Worm (Caenorhabditis elegans) whole organism, early embryonic: Measurements from ENCODE around the gene F09G8.7.

Experiments
- ama-1 ChIP-seq: fragments of 150-350 bp; optimal IDR thresholded peaks from 2 replicates; lab custom pipeline; 2014
- ceh-36 ChIP-seq: sonication (generic microtip); optimal IDR thresholded peaks from 2 replicates; lab custom pipeline; 2016; ENCODE audit warnings: missing genetic modification characterization, inconsistent platforms, missing compliant biosample characterization
- hmbx-1 ChIP-seq: sonication (generic microtip); optimal IDR thresholded peaks from 2 replicates; lab custom pipeline; 2016; ENCODE audit warnings: mild to moderate bottlenecking, missing genetic modification characterization, missing compliant biosample characterization
- hmg-4 ChIP-seq: fragments of 200-800 bp; sonication (Bioruptor generic); optimal IDR thresholded peaks from 2 replicates; lab custom pipeline; 2018; ENCODE audit warnings: mild to moderate bottlenecking, missing genetic modification characterization, missing compliant biosample characterization
- tbx-11 ChIP-seq: fragments of 200-800 bp; sonication (Bioruptor generic); IDR thresholded peaks from 2 replicates; pipeline ENCODE4 v1.3.6; 2022; ENCODE audit warnings: missing genetic modification characterization, missing compliant biosample characterization

DNA sequence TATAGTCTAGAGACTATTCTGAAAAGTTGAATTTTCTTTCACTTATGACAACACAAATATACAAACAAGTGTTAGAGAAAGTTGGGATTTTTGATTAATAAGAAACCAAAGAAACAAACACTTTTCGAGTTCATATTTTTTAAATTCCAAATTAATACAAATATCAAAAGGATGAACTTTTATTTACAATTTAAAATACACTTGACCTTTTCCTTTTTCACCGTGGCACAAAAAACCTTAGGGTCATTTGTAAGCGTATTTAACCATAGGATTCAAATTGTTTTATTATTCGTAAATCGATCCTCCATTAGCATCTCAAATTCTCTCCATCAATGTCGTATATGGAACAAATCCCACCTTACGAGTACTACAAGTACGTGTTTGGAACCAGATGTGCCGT, 32.3 kb downstream of the F09G8.7 start, which contains the start of gene C02F5.5:
- TF ChIP-seq ceh-36 (tag; lab: Kevin White, UChicago) = no peak
- TF ChIP-seq ama-1 (lab: Kevin White, UChicago) = no peak
- no peak for TF ChIP-seq tbx-11 (GFP tag; lab: Robert Waterston, UW)
- no peak for TF ChIP-seq hmbx-1 (tag; lab: Kevin White, UChicago)
- no peak for TF ChIP-seq hmg-4 (GFP tag; lab: Kevin White, UChicago)
